Worm (Caenorhabditis elegans) whole organism, late embryonic: Measurements from ENCODE around the gene ver-1.

Experiments used
- F13H6.1 ChIP-seq: sonication (generic microtip); optimal IDR thresholded peaks from 2 replicates; lab custom pipeline; 2016; ENCODE audit warnings: missing genetic modification characterization, missing compliant biosample characterization
- K02D7.2 ChIP-seq: sonication (generic microtip); optimal IDR thresholded peaks from 2 replicates; lab custom pipeline; 2017; ENCODE audit warnings: mild to moderate bottlenecking, missing genetic modification characterization, missing compliant biosample characterization
- ama-1 ChIP-seq: fragments of 150-350 bp; optimal IDR thresholded peaks from 2 replicates; lab custom pipeline; 2014
- ceh-14 ChIP-seq: sonication (generic microtip); optimal IDR thresholded peaks from 2 replicates; lab custom pipeline; 2016; ENCODE audit warnings: missing genotype, missing genetic modification characterization, missing compliant biosample characterization
- ceh-19 ChIP-seq: fragments of 200-800 bp; sonication (Bioruptor generic); optimal IDR thresholded peaks from 2 replicates; lab custom pipeline; 2018; ENCODE audit warnings: mild to moderate bottlenecking, missing genetic modification characterization, missing compliant biosample characterization
- ceh-2 ChIP-seq: sonication (generic microtip); optimal IDR thresholded peaks from 2 replicates; lab custom pipeline; 2016; ENCODE audit warnings: missing genotype, missing genetic modification characterization, missing compliant biosample characterization
- dmd-4 ChIP-seq: sonication (generic microtip); optimal IDR thresholded peaks from 2 replicates; lab custom pipeline; 2016; ENCODE audit warnings: borderline replicate concordance, missing genetic modification characterization, missing compliant biosample characterization
- elt-2 ChIP-seq: sonication (generic microtip); optimal IDR thresholded peaks from 2 replicates; lab custom pipeline; 2016; ENCODE audit warnings: missing genetic modification reagents, missing genetic modification characterization, missing compliant biosample characterization
- ets-4 ChIP-seq: sonication (generic microtip); optimal IDR thresholded peaks from 2 replicates; lab custom pipeline; 2016; ENCODE audit warnings: missing genetic modification characterization, missing compliant biosample characterization
- lin-11 ChIP-seq: fragments of 200-800 bp; sonication (Bioruptor generic); optimal IDR thresholded peaks from 2 replicates; lab custom pipeline; 2018; ENCODE audit warnings: mild to moderate bottlenecking, missing genetic modification characterization, missing compliant biosample characterization
- pat-9 ChIP-seq: fragments of 200-800 bp; sonication (Bioruptor generic); optimal IDR thresholded peaks from 2 replicates; lab custom pipeline; 2018; ENCODE audit warnings: mild to moderate bottlenecking, missing genetic modification characterization, moderate library complexity, missing compliant biosample characterization
- pax-1 ChIP-seq: fragments of 150-350 bp; optimal IDR thresholded peaks from 2 replicates; lab custom pipeline; 2014; ENCODE audit warnings: missing biosample characterization, missing genetic modification characterization
- pqm-1 ChIP-seq: sonication (generic microtip); optimal IDR thresholded peaks from 2 replicates; lab custom pipeline; 2016; ENCODE audit warnings: missing genetic modification characterization, missing compliant biosample characterization

ce11 chrIII:140904-141303 is 15.7 kb upstream of the ver-1 start, which contains the start of gene fbxb-81:
- TF ChIP-seq ets-4 (tag; lab: Kevin White, UChicago) = no peak
- TF ChIP-seq elt-2 = no peak
- no peak for TF ChIP-seq pax-1
- TF ChIP-seq ceh-14 (tag; lab: Kevin White, UChicago) = no peak
- TF ChIP-seq ceh-2 (tag; lab: Kevin White, UChicago) = no peak
- no peak for TF ChIP-seq F13H6.1 (tag; lab: Kevin White, UChicago)
- no peak for TF ChIP-seq ama-1 (lab: Kevin White, UChicago)
- TF ChIP-seq dmd-4 = no peak
- TF ChIP-seq lin-11 (tag; lab: Kevin White, UChicago) = no peak
- no peak for TF ChIP-seq pat-9 (tag; lab: Kevin White, UChicago)
- no peak for TF ChIP-seq K02D7.2
- TF ChIP-seq pqm-1 (tag; lab: Kevin White, UChicago) = no peak
- no peak for TF ChIP-seq ceh-19 (GFP tag; lab: Kevin White, UChicago)
